Fruit fly (Drosophila melanogaster) whole organism, embryonic: ENCODE results near the gene Wsck.

ENCODE experiments used
- Atf6 ChIP-seq: fragments of 200-800 bp; sonication (Bioruptor generic); IDR thresholded peaks from 2 replicates; pipeline ENCODE4 v1.3.6; 2022; ENCODE audit warnings: missing biosample characterization, missing genetic modification characterization
- Bgb ChIP-seq: fragments of 200-800 bp; sonication (Bioruptor generic); IDR thresholded peaks from 2 replicates; pipeline ENCODE4 v1.3.6; 2022; ENCODE audit warnings: missing biosample characterization, missing genetic modification characterization; ENCODE audit not compliant: partially characterized antibody
- CG10543 ChIP-seq: fragments of 200-800 bp; sonication (Bioruptor generic); optimal IDR thresholded peaks from 3 replicates; lab custom pipeline; 2017; ENCODE audit warnings: missing biosample characterization, mild to moderate bottlenecking, missing genetic modification characterization, moderate library complexity
- CG12071 ChIP-seq: fragments of 200-800 bp; sonication (Bioruptor generic); optimal IDR thresholded peaks from 3 replicates; lab custom pipeline; 2018; ENCODE audit warnings: missing biosample characterization, mild to moderate bottlenecking, missing genetic modification characterization
- CG12299 ChIP-seq: fragments of 200-800 bp; sonication (Bioruptor generic); optimal IDR thresholded peaks from 2 replicates; lab custom pipeline; 2018; ENCODE audit warnings: missing biosample characterization, mild to moderate bottlenecking, missing genetic modification characterization
- CG13123 ChIP-seq: fragments of 200-800 bp; sonication (Bioruptor generic); optimal IDR thresholded peaks from 2 replicates; lab custom pipeline; 2016; ENCODE audit warnings: missing biosample characterization, missing genetic modification characterization
- CG13775 ChIP-seq: fragments of 200-800 bp; sonication (Bioruptor generic); optimal IDR thresholded peaks from 3 replicates; lab custom pipeline; 2017; ENCODE audit warnings: missing biosample characterization, mild to moderate bottlenecking, missing genetic modification characterization
- CG13894 ChIP-seq: fragments of 200-800 bp; sonication (Bioruptor generic); optimal IDR thresholded peaks from 3 replicates; lab custom pipeline; 2018; ENCODE audit warnings: missing biosample characterization, mild to moderate bottlenecking, missing genetic modification characterization, moderate library complexity
- CG14860 ChIP-seq: fragments of 200-800 bp; sonication (Bioruptor generic); IDR thresholded peaks from 3 replicates; pipeline ENCODE4 v1.3.6; 2022; ENCODE audit warnings: missing biosample characterization, missing genetic modification characterization; ENCODE audit not compliant: partially characterized antibody
- CG17359 ChIP-seq: fragments of 200-800 bp; sonication (Bioruptor generic); optimal IDR thresholded peaks from 3 replicates; lab custom pipeline; 2018; ENCODE audit warnings: missing biosample characterization, mild to moderate bottlenecking, missing genetic modification characterization, moderate library complexity
- CG31224 ChIP-seq: fragments of 200-800 bp; sonication (Bioruptor generic); IDR thresholded peaks from 2 replicates; pipeline ENCODE4 v1.3.6; 2022; ENCODE audit warnings: missing biosample characterization, missing genetic modification characterization
- Chrac-16 ChIP-seq: fragments of 200-800 bp; sonication (Bioruptor generic); optimal IDR thresholded peaks from 3 replicates; lab custom pipeline; 2016; ENCODE audit warnings: missing biosample characterization, missing genetic modification characterization
- Deaf1 ChIP-seq: fragments of 200-800 bp; optimal IDR thresholded peaks from 3 replicates; lab custom pipeline; 2019; ENCODE audit warnings: missing biosample characterization, mild to moderate bottlenecking, missing genetic modification characterization, moderate library complexity
- Dip3 ChIP-seq: fragments of 200-800 bp; sonication (Bioruptor generic); optimal IDR thresholded peaks from 3 replicates; lab custom pipeline; 2016; ENCODE audit warnings: missing biosample characterization, missing genetic modification characterization
- Ets65A ChIP-seq: fragments of 200-800 bp; sonication (Bioruptor generic); peaks from one replicate; lab custom pipeline; 2016; ENCODE audit warnings: missing biosample characterization, missing genetic modification characterization
- Hr3 ChIP-seq: fragments of 200-800 bp; sonication (Bioruptor generic); optimal IDR thresholded peaks from 3 replicates; lab custom pipeline; 2016; ENCODE audit warnings: missing biosample characterization, missing genetic modification characterization
- Hsf ChIP-seq: fragments of 200-800 bp; sonication (Bioruptor generic); optimal IDR thresholded peaks from 3 replicates; lab custom pipeline; 2016; ENCODE audit warnings: missing biosample characterization, missing genetic modification characterization
- Jarid2 ChIP-seq: fragments of 200-800 bp; sonication (Bioruptor generic); optimal IDR thresholded peaks from 3 replicates; lab custom pipeline; 2017; ENCODE audit warnings: mild to moderate bottlenecking, missing biosample characterization, missing genetic modification reagents, missing genetic modification characterization
- Med ChIP-seq: fragments of 200-800 bp; sonication (Bioruptor generic); peaks from one replicate; lab custom pipeline; 2016; ENCODE audit warnings: missing biosample characterization, missing genetic modification characterization, mild to moderate bottlenecking, inconsistent platforms, moderate library complexity
- Sry-β ChIP-seq: fragments of 200-800 bp; sonication (Bioruptor generic); optimal IDR thresholded peaks from 2 replicates; lab custom pipeline; 2018; ENCODE audit warnings: missing biosample characterization, mild to moderate bottlenecking, missing genetic modification characterization, moderate library complexity
- Trl ChIP-seq, 3 experiments: fragments of >200 bp in 2 of 3; fragments of 200-800 bp in 1 of 3; sonication (Bioruptor generic) in 1 of 3; optimal IDR thresholded peaks; 2 replicates in 1 of 3; 3 replicates in 2 of 3; lab custom pipeline; 2016 to 2017; ENCODE audit warnings: missing biosample characterization in 1 of 3, missing genetic modification characterization in 1 of 3
- abd-A ChIP-seq: fragments of 200-800 bp; sonication (Bioruptor generic); optimal IDR thresholded peaks from 3 replicates; lab custom pipeline; 2019; ENCODE audit warnings: missing biosample characterization, mild to moderate bottlenecking, missing genetic modification characterization, moderate library complexity
- amos ChIP-seq: fragments of 200-800 bp; sonication (Bioruptor generic); IDR thresholded peaks from 2 replicates; pipeline ENCODE4 v1.3.6; 2022; ENCODE audit warnings: missing biosample characterization, missing genetic modification characterization; ENCODE audit not compliant: partially characterized antibody
- ash1 ChIP-seq: fragments of 200-800 bp; sonication (Bioruptor generic); optimal IDR thresholded peaks from 2 replicates; lab custom pipeline; 2018; ENCODE audit warnings: missing biosample characterization, mild to moderate bottlenecking, missing genetic modification characterization
- bbx ChIP-seq: fragments of 200-800 bp; sonication (Bioruptor generic); IDR thresholded peaks from 2 replicates; pipeline ENCODE4 v1.3.6; 2022; ENCODE audit warnings: missing biosample characterization, missing genetic modification characterization; ENCODE audit not compliant: partially characterized antibody
- chinmo ChIP-seq: fragments of 200-800 bp; sonication (Bioruptor generic); IDR thresholded peaks from 4 replicates; pipeline ENCODE4 v1.3.6; 2022; ENCODE audit warnings: missing biosample characterization, missing genetic modification characterization; ENCODE audit not compliant: partially characterized antibody
- chm ChIP-seq: fragments of 200-800 bp; sonication (Bioruptor generic); IDR thresholded peaks from 2 replicates; pipeline ENCODE4 v1.3.6; 2022; ENCODE audit warnings: missing biosample characterization, missing genetic modification characterization
- ci ChIP-seq: fragments of 200-800 bp; sonication (Bioruptor generic); IDR thresholded peaks from 3 replicates; pipeline ENCODE4 v1.3.6; 2022; ENCODE audit warnings: missing biosample characterization, missing genetic modification characterization
- crol ChIP-seq: fragments of 200-800 bp; sonication (Bioruptor generic); IDR thresholded peaks from 2 replicates; pipeline ENCODE4 v1.3.6; 2022; ENCODE audit warnings: missing biosample characterization, missing genetic modification characterization
- gem ChIP-seq: fragments of 200-800 bp; sonication (Bioruptor generic); optimal IDR thresholded peaks from 2 replicates; lab custom pipeline; 2019; ENCODE audit warnings: missing biosample characterization, mild to moderate bottlenecking, missing genetic modification characterization, moderate library complexity
- lab ChIP-seq: fragments of 200-800 bp; sonication (Bioruptor generic); optimal IDR thresholded peaks from 3 replicates; lab custom pipeline; 2017; ENCODE audit warnings: missing biosample characterization, missing genetic modification characterization, mild to moderate bottlenecking, moderate library complexity, missing genetic modification reagents
- nerfin-1 ChIP-seq: fragments of 200-800 bp; sonication (Bioruptor generic); optimal IDR thresholded peaks from 3 replicates; lab custom pipeline; 2019; ENCODE audit warnings: missing biosample characterization, mild to moderate bottlenecking, missing genetic modification characterization, moderate library complexity
- onecut ChIP-seq: fragments of 200-800 bp; sonication (Bioruptor generic); IDR thresholded peaks from 2 replicates; pipeline ENCODE4 v1.3.6; 2022; ENCODE audit warnings: missing biosample characterization, missing genetic modification characterization
- p53 ChIP-seq: fragments of 200-800 bp; sonication (Bioruptor generic); optimal IDR thresholded peaks from 2 replicates; lab custom pipeline; 2016; ENCODE audit warnings: missing biosample characterization, missing genetic modification characterization
- pros ChIP-seq: fragments of 200-800 bp; sonication (Bioruptor generic); optimal IDR thresholded peaks from 3 replicates; lab custom pipeline; 2019; ENCODE audit warnings: missing biosample characterization, mild to moderate bottlenecking, missing genetic modification characterization, moderate library complexity
- schlank ChIP-seq: fragments of 200-800 bp; sonication (Bioruptor generic); optimal IDR thresholded peaks from 2 replicates; lab custom pipeline; 2018; ENCODE audit warnings: missing biosample characterization, mild to moderate bottlenecking, missing genetic modification characterization
- sd ChIP-seq: fragments of 200-800 bp; sonication (Bioruptor generic); optimal IDR thresholded peaks from 3 replicates; lab custom pipeline; 2018; ENCODE audit warnings: missing biosample characterization, mild to moderate bottlenecking, missing genetic modification characterization, moderate library complexity
- seq ChIP-seq: fragments of 200-800 bp; sonication (Bioruptor generic); IDR thresholded peaks from 2 replicates; pipeline ENCODE4 v1.3.6; 2022; ENCODE audit warnings: missing biosample characterization, missing genetic modification characterization
- sob ChIP-seq: fragments of 200-800 bp; sonication (Bioruptor generic); IDR thresholded peaks from 2 replicates; pipeline ENCODE4 v1.3.6; 2022; ENCODE audit warnings: missing biosample characterization, missing genetic modification characterization
- tgo ChIP-seq: fragments of 200-800 bp; sonication (Bioruptor generic); IDR thresholded peaks from 3 replicates; pipeline ENCODE4 v1.3.6; 2022; ENCODE audit warnings: missing biosample characterization, missing genetic modification characterization
- vvl ChIP-seq: fragments of 200-800 bp; sonication (Bioruptor generic); IDR thresholded peaks from 2 replicates; pipeline ENCODE4 v1.3.6; 2022; ENCODE audit warnings: missing biosample characterization, missing genetic modification characterization

Wsck gene

dm6 chr3R:24577355-24577754 lies 52.5 kb downstream of the Wsck start:
- TF ChIP-seq Hsf (GFP tag; lab: Kevin White, UChicago) (no peak), Hr3 (GFP tag; lab: Kevin White, UChicago) (no peak), Trl (optimal IDR thresholded peaks at IDR 0.05; lab: Kevin White, UChicago) (peak; percentile 2 to 20), Trl (GFP tag; optimal IDR thresholded peaks at IDR 0.05; lab: Kevin White, UChicago) (no peak), CG13775 (no peak), p53 (GFP tag; lab: Kevin White, UChicago) (no peak), seq (peak; percentile 82), Atf6 (GFP tag; lab: Robert Waterston, UW) (0 out of 2 replicates have a peak, but pooled peaks have one; percentile 17), abd-A (tag; lab: Kevin White, UChicago) (peak; percentile 47), Med (GFP tag; lab: Kevin White, UChicago) (peak; percentile 52), ci (GFP tag; lab: Robert Waterston, UW) (peak; percentile 59; the same call in 2 of the 3 replicates), amos (peak; percentile 24; the same call in 1 of the 2 replicates), CG13123 (GFP tag; lab: Kevin White, UChicago) (no peak), CG17359 (tag; lab: Kevin White, UChicago) (peak; percentile 0), Dip3 (peak; percentile 6), Deaf1 (tag; lab: Kevin White, UChicago) (peak; percentile 83), CG13894 (tag; lab: Kevin White, UChicago) (peak; percentile 96), chinmo (GFP tag; lab: Robert Waterston, UW) (0 out of 4 replicates have a peak, but pooled peaks have one; percentile 46), chm (GFP tag; lab: Robert Waterston, UW) (peak; percentile 9; the same call in 1 of the 2 replicates), CG31224 (GFP tag; lab: Robert Waterston, UW) (no peak), Sry-β (GFP tag; lab: Kevin White, UChicago) (no peak), CG12299 (no peak), Ets65A (GFP tag; lab: Kevin White, UChicago) (peak; percentile 51), CG10543 (GFP tag; lab: Kevin White, UChicago) (peak; percentile 16), onecut (0 out of 2 replicates have a peak, but pooled peaks have one; percentile 26), crol (GFP tag; lab: Robert Waterston, UW) (peak; percentile 41; the same call in 1 of the 2 replicates), lab (GFP tag; lab: Kevin White, UChicago) (peak; percentile 6), schlank (tag; lab: Kevin White, UChicago) (no peak), sob (peak; percentile 11; the same call in 1 of the 2 replicates), bbx (peak; percentile 37; the same call in 1 of the 2 replicates), tgo (no peak), CG14860 (GFP tag; lab: Robert Waterston, UW) (no peak), Bgb (GFP tag; lab: Robert Waterston, UW) (peak; percentile 6; the same call in 1 of the 2 replicates), ash1 (GFP tag; lab: Kevin White, UChicago) (peak; percentile 33), pros (GFP tag; lab: Kevin White, UChicago) (peak; percentile 99), nerfin-1 (peak; percentile 93), Jarid2 (peak; percentile 37), gem (tag; lab: Kevin White, UChicago) (no peak), Chrac-16 (no peak), sd (tag; lab: Kevin White, UChicago) (peak; percentile 51), vvl (peak; percentile 26; the same call in 1 of the 2 replicates), CG12071 (GFP tag; lab: Kevin White, UChicago) (peak; percentile 14)
